Fruit fly (Drosophila melanogaster): ENCODE data around the gene CG10702.

- TF ChIP-seq CG33017 (tag; optimal IDR thresholded peaks at IDR 0.05) (no peak), Clk (GFP tag; optimal IDR thresholded peaks at IDR 0.05) (no peak), bab1 (GFP tag; optimal IDR thresholded peaks at IDR 0.05) (no peak)
Observed at dm6 chr2L:19015628-19016027, 54.0 kb downstream of the CG10702 start.
